Fruit fly (Drosophila melanogaster): ENCODE measurements around the gene Myc.

Gene Myc

dm6 chrX:3381667-3382066, 8.7 kb downstream of the Myc start (continued):
- TF ChIP-seq Hmr (GFP tag; optimal IDR thresholded peaks at IDR 0.05) (peak; percentile 63), CG15011 (GFP tag; optimal IDR thresholded peaks at IDR 0.05) (peak; percentile 32), Spps (tag; optimal IDR thresholded peaks at IDR 0.05) (no peak), Mes4 (GFP tag; optimal IDR thresholded peaks at IDR 0.05) (peak; percentile 74), CG17568 (GFP tag; optimal IDR thresholded peaks at IDR 0.05) (no peak), CG31224 (GFP tag; IDR thresholded peaks at IDR 0.05) (0 out of 2 replicates have a peak, but pooled peaks have one; percentile 28), CG10565 (GFP tag; optimal IDR thresholded peaks at IDR 0.05) (no peak), sr (GFP tag; IDR thresholded peaks at IDR 0.05) (no peak; the same call in 2 of the 3 replicates), Asciz (GFP tag; optimal IDR thresholded peaks at IDR 0.05) (peak; percentile 59), CTCF (GFP tag; optimal IDR thresholded peaks at IDR 0.05) (no peak), CG10654 (GFP tag; optimal IDR thresholded peaks at IDR 0.05) (peak; percentile 63), Neu2 (GFP tag; optimal IDR thresholded peaks at IDR 0.05; ENCODE audit: borderline replicate concordance) (no peak), z (GFP tag; IDR thresholded peaks at IDR 0.05) (0 out of 3 replicates have a peak, but pooled peaks have one; percentile 31), CG12299 (tag; optimal IDR thresholded peaks at IDR 0.05) (no peak), chif (GFP tag; optimal IDR thresholded peaks at IDR 0.05) (peak; percentile 67 to 75), Med (GFP tag) (peak; percentile 97), br (optimal IDR thresholded peaks at IDR 0.05) (no peak), CG12104 (GFP tag; optimal IDR thresholded peaks at IDR 0.05) (peak; percentile 9), CkIIα-i1 (GFP tag; IDR thresholded peaks at IDR 0.05) (no peak), CG10543 (GFP tag; optimal IDR thresholded peaks at IDR 0.05) (no peak), Lpt (GFP tag; optimal IDR thresholded peaks at IDR 0.05) (no peak), CG17829 (tag; optimal IDR thresholded peaks at IDR 0.05) (peak; percentile 60), btn (GFP tag; optimal IDR thresholded peaks at IDR 0.05) (peak; percentile 31), MESR4 (GFP tag; optimal IDR thresholded peaks at IDR 0.05) (no peak), ERR (GFP tag; optimal IDR thresholded peaks at IDR 0.05) (peak; percentile 29), B-H2 (GFP tag; optimal IDR thresholded peaks at IDR 0.05) (no peak), Dll (GFP tag; IDR thresholded peaks at IDR 0.05; ENCODE audit: partially characterized antibody) (no peak), amos (GFP tag; IDR thresholded peaks at IDR 0.05; ENCODE audit: partially characterized antibody) (no peak), Max (GFP tag; optimal IDR thresholded peaks at IDR 0.05) (peak; percentile 10), eyg (GFP tag; optimal IDR thresholded peaks at IDR 0.05) (peak; percentile 44), GATAe (GFP tag; conservative IDR thresholded peaks at IDR 0.05) (no peak), hbn (GFP tag; IDR thresholded peaks at IDR 0.05; ENCODE audit: partially characterized antibody) (no peak), klu (GFP tag; IDR thresholded peaks at IDR 0.05) (no peak), slbo (GFP tag; IDR thresholded peaks at IDR 0.05) (peak; percentile 76), CG2120 (GFP tag; optimal IDR thresholded peaks at IDR 0.05) (peak; percentile 69), slou (GFP tag; optimal IDR thresholded peaks at IDR 0.05) (no peak), CG32767 (GFP tag; IDR thresholded peaks at IDR 0.05) (no peak), CHES-1-like (GFP tag; optimal IDR thresholded peaks at IDR 0.05) (peak; percentile 70), CG12769 (tag; optimal IDR thresholded peaks at IDR 0.05) (peak; percentile 83), CG8388 (GFP tag; optimal IDR thresholded peaks at IDR 0.05) (peak; percentile 53), Atf6 (GFP tag; IDR thresholded peaks at IDR 0.05) (0 out of 2 replicates have a peak, but pooled peaks have one; percentile 52), scrt (GFP tag; optimal IDR thresholded peaks at IDR 0.05) (peak; percentile 57), Tbp (GFP tag; optimal IDR thresholded peaks at IDR 0.05) (no peak), her (GFP tag; optimal IDR thresholded peaks at IDR 0.05) (peak; percentile 67), gcm2 (GFP tag; optimal IDR thresholded peaks at IDR 0.05) (peak; percentile 40), CG3065 (GFP tag; optimal IDR thresholded peaks at IDR 0.05) (peak; percentile 44), ttk (GFP tag; IDR thresholded peaks at IDR 0.05) (peak; percentile 77; the same call in 1 of the 2 replicates), CG34224 (GFP tag; IDR thresholded peaks at IDR 0.05; ENCODE audit: partially characterized antibody) (no peak), Dref (GFP tag; IDR thresholded peaks at IDR 0.05) (no peak), CG17912 (GFP tag; optimal IDR thresholded peaks at IDR 0.05) (no peak), Hr78 (GFP tag; optimal IDR thresholded peaks at IDR 0.05) (peak in 1 of 2 experiments; percentile 4), gsb (GFP tag; IDR thresholded peaks at IDR 0.05) (0 out of 2 replicates have a peak, but pooled peaks have one; percentile 54)
